Worm (Caenorhabditis elegans): ENCODE data around the gene K07F5.22.

DNA sequence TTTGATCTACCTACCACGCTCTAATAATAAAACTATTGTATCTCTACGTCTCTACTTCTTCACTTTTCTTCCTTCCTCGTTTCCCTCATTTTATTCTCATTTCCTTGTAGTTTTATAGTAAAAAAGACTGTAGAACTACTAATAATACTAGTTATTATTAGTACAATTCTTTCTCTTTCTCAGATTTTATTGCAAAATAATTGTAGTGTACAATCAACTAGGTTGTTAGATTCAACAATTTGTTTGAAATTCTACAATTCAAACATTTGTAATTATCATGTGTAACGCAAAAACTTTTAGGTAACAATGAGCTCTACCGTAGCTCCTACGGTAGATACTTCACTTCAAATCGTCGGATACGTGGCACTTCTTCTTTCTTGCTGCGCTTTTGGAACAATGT, 9.2 kb upstream of the K07F5.22 start, which contains the start of gene K07F5.12:
- TF ChIP-seq madf-2 (tag; optimal IDR thresholded peaks at IDR 0.05) (no peak), nhr-11 (tag; optimal IDR thresholded peaks at IDR 0.05) (no peak), hlh-15 (tag; optimal IDR thresholded peaks at IDR 0.05) (no peak), ceh-9 (tag; optimal IDR thresholded peaks at IDR 0.05) (no peak), nfya-1 (tag; optimal IDR thresholded peaks at IDR 0.05) (no peak), ets-4 (tag; optimal IDR thresholded peaks at IDR 0.05) (no peak), sdc-2 (tag; optimal IDR thresholded peaks at IDR 0.05) (no peak), pat-9 (tag; optimal IDR thresholded peaks at IDR 0.05) (no peak), dmd-4 (tag; optimal IDR thresholded peaks at IDR 0.05; ENCODE audit: borderline replicate concordance) (no peak), fax-1 (tag; optimal IDR thresholded peaks at IDR 0.05) (no peak), ceh-34 (tag; optimal IDR thresholded peaks at IDR 0.05) (no peak), che-1 (tag; optimal IDR thresholded peaks at IDR 0.05) (no peak), ztf-16 (tag; optimal IDR thresholded peaks at IDR 0.05) (no peak), ama-1 (optimal IDR thresholded peaks at IDR 0.05) (no peak)

Measured in whole organism, late embryonic.